Fruit fly (Drosophila melanogaster) Kc167 (cell line): ENCODE results near the gene CG32137.

ENCODE experiments used
- Myc ChIP-seq: fragments of >200 bp; optimal IDR thresholded peaks from 2 replicates; lab custom pipeline; 2017; ENCODE audit warnings: missing external identifiers
- Sin3A ChIP-seq: fragments of >200 bp; optimal IDR thresholded peaks from 2 replicates; lab custom pipeline; 2018; ENCODE audit warnings: missing external identifiers
- h ChIP-seq: fragments of >200 bp; optimal IDR thresholded peaks from 3 replicates; lab custom pipeline; 2018; ENCODE audit warnings: missing external identifiers
- insv ChIP-seq: fragments of >200 bp; optimal IDR thresholded peaks from 3 replicates; lab custom pipeline; 2018; ENCODE audit warnings: missing external identifiers
- psq ChIP-seq: fragments of >200 bp; optimal IDR thresholded peaks from 2 replicates; lab custom pipeline; 2017; ENCODE audit warnings: missing external identifiers
- ttk ChIP-seq: sonication (Bioruptor generic); optimal IDR thresholded peaks from 2 replicates; lab custom pipeline; 2017; ENCODE audit warnings: missing external identifiers

DNA sequence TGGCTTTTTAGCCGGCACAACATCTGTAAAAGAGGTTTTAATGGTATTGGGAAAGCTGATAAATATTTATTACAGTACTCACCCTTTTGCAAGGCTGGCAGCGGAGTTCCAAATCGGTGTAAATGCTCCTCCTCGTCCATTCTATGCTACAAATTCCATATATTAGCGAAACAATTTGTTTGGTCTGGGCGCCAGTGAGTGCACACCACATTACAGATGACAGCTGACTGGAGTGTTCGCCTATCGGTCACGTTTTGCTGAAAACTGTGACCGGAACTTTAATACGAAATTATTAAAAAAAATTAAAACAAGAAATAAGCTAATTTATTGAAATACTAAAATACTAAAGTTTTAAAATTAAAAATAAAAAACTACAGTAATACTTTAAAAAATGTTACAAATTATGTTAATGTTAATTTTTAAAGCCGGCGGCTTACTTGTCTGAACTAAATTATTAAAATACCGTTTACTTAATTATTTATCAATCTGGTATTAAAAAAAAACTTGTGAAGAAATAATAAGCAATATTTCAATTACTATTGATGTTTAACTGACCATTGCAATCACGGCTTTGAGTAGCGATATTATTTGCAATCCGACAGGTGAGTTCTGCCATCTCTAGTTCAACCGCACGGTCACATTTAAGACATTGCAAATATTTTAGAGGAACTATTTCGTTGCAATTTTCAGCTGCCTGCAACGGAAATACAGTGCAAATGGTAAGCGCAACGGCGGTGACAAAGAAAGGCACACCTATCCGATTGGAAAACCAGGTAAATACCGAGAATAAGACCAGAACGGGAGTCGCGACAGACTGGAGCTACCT is 10.1 kb upstream of the CG32137 start, which contains the start of the genes CG8833 and DCTN1-p150:
- TF ChIP-seq ttk (no peak), psq (lab: Kevin White, UChicago) (no peak), h (lab: Kevin White, UChicago) (no peak), Myc (no peak), Sin3A (no peak), insv (no peak)
